Worm (Caenorhabditis elegans): ENCODE data around the gene srh-200.

Gene srh-200

ce11 chrV:7609698-7610420 is 43.6 kb downstream of the srh-200 start, which contains the start of the genes folt-3 and clec-214:
Gene folt-3, minus strand, starts transcription at chrV:7609748.
Gene clec-214, plus strand, starts transcription at chrV:7610370.
- TF ChIP-seq elt-2 (tag; optimal IDR thresholded peaks at IDR 0.05), result peak; percentile 56
- no peak for TF ChIP-seq nhr-77 (tag; optimal IDR thresholded peaks at IDR 0.05)

ce11 chrV:7604858-7605257 is 48.6 kb downstream of the srh-200 start, which contains the start of gene clec-213:
Gene clec-213, plus strand, starts transcription at chrV:7605158.
- TF ChIP-seq sea-2 (GFP tag; optimal IDR thresholded peaks at IDR 0.05) (no peak), tbx-2 (tag; optimal IDR thresholded peaks at IDR 0.05) (no peak), hmg-11 (tag; optimal IDR thresholded peaks at IDR 0.05) (no peak), ZK546.5 (tag; optimal IDR thresholded peaks at IDR 0.05) (no peak), ceh-28 (tag; optimal IDR thresholded peaks at IDR 0.05) (no peak), snpc-4 (tag; optimal IDR thresholded peaks at IDR 0.05) (no peak), pha-4 (tag; optimal IDR thresholded peaks at IDR 0.05) (no peak), egl-5 (tag; optimal IDR thresholded peaks at IDR 0.05) (no peak), daf-12 (tag; optimal IDR thresholded peaks at IDR 0.05) (no peak), eor-1 (tag; optimal IDR thresholded peaks at IDR 0.05) (no peak), jun-1 (tag; optimal IDR thresholded peaks at IDR 0.05) (no peak), zag-1 (tag; optimal IDR thresholded peaks at IDR 0.05) (no peak), ztf-4 (tag; optimal IDR thresholded peaks at IDR 0.05) (no peak), aly-2 (tag; optimal IDR thresholded peaks at IDR 0.05) (no peak), mdl-1 (tag; optimal IDR thresholded peaks at IDR 0.05) (no peak)

ce11 chrV:7603404-7603803 is 50.1 kb downstream of the srh-200 start, which contains the start of gene C50E3.11:
Gene C50E3.11, minus strand, starts transcription at chrV:7603486.
- TF ChIP-seq egl-5 (tag; optimal IDR thresholded peaks at IDR 0.05), result no peak
- no peak for TF ChIP-seq lin-39 (tag; optimal IDR thresholded peaks at IDR 0.05)
- no peak for TF ChIP-seq ama-1 (optimal IDR thresholded peaks at IDR 0.05)
- no peak for TF ChIP-seq lsy-12 (tag; optimal IDR thresholded peaks at IDR 0.05)
- no peak for TF ChIP-seq ztf-4 (tag; optimal IDR thresholded peaks at IDR 0.05)
- TF ChIP-seq unc-62 (GFP tag; optimal IDR thresholded peaks at IDR 0.05), result no peak
